Fruit fly (Drosophila melanogaster): ENCODE data around the gene CG10470.

dm6 chr2L:19036105-19036714, 12.7 kb upstream of the CG10470 start:
- TF ChIP-seq CG15710 (tag; optimal IDR thresholded peaks at IDR 0.05) = no peak
- TF ChIP-seq rn (GFP tag; IDR thresholded peaks at IDR 0.05) = no peak
- TF ChIP-seq CG8159 (tag; optimal IDR thresholded peaks at IDR 0.05) = no peak
- TF ChIP-seq fd96Ca (GFP tag; IDR thresholded peaks at IDR 0.05) = no peak
- TF ChIP-seq CG32121 (GFP tag; IDR thresholded peaks at IDR 0.05) = peak; percentile 47; the same call in 1 of the 2 replicates
- TF ChIP-seq CG4496 (GFP tag; IDR thresholded peaks at IDR 0.05) = peak; percentile 47; the same call in 2 of the 3 replicates
- TF ChIP-seq CG13204 (GFP tag; optimal IDR thresholded peaks at IDR 0.05) = peak; percentile 86
- no peak for TF ChIP-seq gl (tag; optimal IDR thresholded peaks at IDR 0.05)
- TF ChIP-seq Snoo (tag; optimal IDR thresholded peaks at IDR 0.05) = no peak
- no peak for TF ChIP-seq D1 (tag; optimal IDR thresholded peaks at IDR 0.05)
- TF ChIP-seq CG14655 (GFP tag; optimal IDR thresholded peaks at IDR 0.05) = no peak
- no peak for TF ChIP-seq CG34367 (tag; optimal IDR thresholded peaks at IDR 0.05)
- TF ChIP-seq CG9948 (tag; optimal IDR thresholded peaks at IDR 0.05) = peak; percentile 18
